Worm (Caenorhabditis elegans) whole organism, young adult: ENCODE results near the gene ZK792.1.

Experiments
- B0035.1 ChIP-seq: sonication (generic microtip); optimal IDR thresholded peaks from 2 replicates; lab custom pipeline; 2016; ENCODE audit warnings: missing genetic modification characterization, mild to moderate bottlenecking, missing compliant biosample characterization, missing genotype, missing genetic modification reagents
- F57C9.4 ChIP-seq: sonication (generic microtip); optimal IDR thresholded peaks from 2 replicates; lab custom pipeline; 2017; ENCODE audit warnings: mild to moderate bottlenecking, missing genetic modification characterization, missing compliant biosample characterization
- ama-1 ChIP-seq, 3 experiments: fragments of 150-350 bp in 1 of 3; sonication (generic microtip) in 2 of 3; optimal IDR thresholded peaks; 2 replicates each; lab custom pipeline; 2014 to 2018; ENCODE audit warnings: missing biosample characterization in 2 of 3, missing genetic modification characterization in 2 of 3, missing genetic modification reagents in 2 of 3
- dpl-1 ChIP-seq: fragments of 150-350 bp; optimal IDR thresholded peaks from 2 replicates; lab custom pipeline; 2014; ENCODE audit warnings: missing biosample characterization, missing genetic modification reagents, missing genetic modification characterization
- ets-4 ChIP-seq: fragments of 200-800 bp; sonication (Bioruptor generic); optimal IDR thresholded peaks from 2 replicates; lab custom pipeline; 2018; ENCODE audit warnings: mild to moderate bottlenecking, missing genetic modification characterization, missing compliant biosample characterization
- hmg-1.2 ChIP-seq: fragments of 200-800 bp; sonication (Bioruptor generic); IDR thresholded peaks from 2 replicates; pipeline ENCODE4 v1.3.6; 2022; ENCODE audit warnings: missing genetic modification reagents, missing genetic modification characterization, missing compliant biosample characterization
- madf-10 ChIP-seq: sonication (generic microtip); optimal IDR thresholded peaks from 2 replicates; lab custom pipeline; 2016; ENCODE audit warnings: mild to moderate bottlenecking, missing genetic modification characterization, missing compliant biosample characterization
- snpc-3.4 ChIP-seq: sonication (generic microtip); optimal IDR thresholded peaks from 2 replicates; lab custom pipeline; 2017; ENCODE audit warnings: missing genetic modification characterization, mild to moderate bottlenecking, missing compliant biosample characterization, antibody characterized with exemption, moderate library complexity, missing genotype, missing genetic modification reagents
- tbp1 ChIP-seq: fragments of 200-800 bp; sonication (Bioruptor generic); optimal IDR thresholded peaks from 2 replicates; lab custom pipeline; 2018; ENCODE audit warnings: mild to moderate bottlenecking, missing genetic modification characterization, missing compliant biosample characterization
- unc-62 ChIP-seq: fragments of 150-350 bp; optimal IDR thresholded peaks from 2 replicates; lab custom pipeline; 2014; ENCODE audit warnings: missing biosample characterization, missing genetic modification reagents, missing genetic modification characterization
- ztf-18 ChIP-seq: sonication (generic microtip); optimal IDR thresholded peaks from 2 replicates; lab custom pipeline; 2016; ENCODE audit warnings: missing genotype, mild to moderate bottlenecking, missing genetic modification characterization, missing compliant biosample characterization

ce11 chrIV:11673543-11673942 is 13.9 kb downstream of the ZK792.1 start, which contains the start of gene inx-8:
- no peak for TF ChIP-seq snpc-3.4 (tag; lab: Kevin White, UChicago)
- no peak for TF ChIP-seq tbp1 (GFP tag; lab: Kevin White, UChicago)
- TF ChIP-seq ztf-18 (tag; lab: Kevin White, UChicago): no peak
- no peak for TF ChIP-seq ets-4 (GFP tag; lab: Kevin White, UChicago)
- TF ChIP-seq madf-10 (tag; lab: Kevin White, UChicago): no peak
- no peak for TF ChIP-seq ama-1 (optimal IDR thresholded peaks at IDR 0.05; lab: Kevin White, UChicago)
- no peak for TF ChIP-seq ama-1 (GFP tag; optimal IDR thresholded peaks at IDR 0.05; lab: Kevin White, UChicago)
- no peak for TF ChIP-seq B0035.1
- no peak for TF ChIP-seq F57C9.4 (tag; lab: Kevin White, UChicago)
- TF ChIP-seq dpl-1: no peak
- no peak for TF ChIP-seq hmg-1.2
- TF ChIP-seq unc-62: no peak
